Worm (Caenorhabditis elegans): ENCODE measurements around the gene str-187.

The str-187 gene

ce11 chrIV:17265716-17266115 lies 337 bp downstream of the str-187 start:
- TF ChIP-seq nfya-1 (tag; optimal IDR thresholded peaks at IDR 0.05) (no peak), sdc-2 (tag; optimal IDR thresholded peaks at IDR 0.05) (no peak), pqm-1 (tag; optimal IDR thresholded peaks at IDR 0.05) (no peak), eyg-1 (tag; optimal IDR thresholded peaks at IDR 0.05) (no peak)

- TF ChIP-seq unc-42 (tag; optimal IDR thresholded peaks at IDR 0.05), result peak; percentile 8
- no peak for TF ChIP-seq Y22D7AL.16 (tag; optimal IDR thresholded peaks at IDR 0.05)
Measured at ce11 chrIV:17267304-17267891, 2.0 kb downstream of the str-187 start.

- TF ChIP-seq nhr-232 (tag; optimal IDR thresholded peaks at IDR 0.05) (no peak), K09A11.1 (tag; optimal IDR thresholded peaks at IDR 0.05; ENCODE audit: insufficient read depth) (no peak), odd-2 (tag; optimal IDR thresholded peaks at IDR 0.05) (no peak), sox-2 (GFP tag; IDR thresholded peaks at IDR 0.05) (no peak)
Measured at ce11 chrIV:17268069-17268468, 2.7 kb downstream of the str-187 start.

- TF ChIP-seq F13H6.1 (tag; optimal IDR thresholded peaks at IDR 0.05) (peak; percentile 31), ceh-45 (GFP tag; IDR thresholded peaks at IDR 0.05) (no peak), K09A11.1 (tag; optimal IDR thresholded peaks at IDR 0.05; ENCODE audit: insufficient read depth) (peak; percentile 5), ceh-34 (tag; optimal IDR thresholded peaks at IDR 0.05) (no peak), ceh-14 (tag; optimal IDR thresholded peaks at IDR 0.05) (peak; percentile 48), pat-9 (tag; optimal IDR thresholded peaks at IDR 0.05) (no peak), ceh-31 (tag; optimal IDR thresholded peaks at IDR 0.05) (peak; percentile 53), npax-4 (tag; optimal IDR thresholded peaks at IDR 0.05) (no peak), fkh-6 (tag; optimal IDR thresholded peaks at IDR 0.05) (peak; percentile 74), hlh-15 (tag; optimal IDR thresholded peaks at IDR 0.05) (no peak), lin-11 (tag; optimal IDR thresholded peaks at IDR 0.05) (no peak), rnt-1 (tag; optimal IDR thresholded peaks at IDR 0.05) (peak; percentile 65), syd-9 (tag; optimal IDR thresholded peaks at IDR 0.05) (peak; percentile 36), sdc-2 (tag; optimal IDR thresholded peaks at IDR 0.05) (no peak), tbx-2 (tag; optimal IDR thresholded peaks at IDR 0.05) (peak; percentile 69), ceh-48 (tag; optimal IDR thresholded peaks at IDR 0.05) (no peak), hlh-6 (tag; optimal IDR thresholded peaks at IDR 0.05) (no peak), dmd-4 (tag; optimal IDR thresholded peaks at IDR 0.05; ENCODE audit: borderline replicate concordance) (no peak), nfya-1 (tag; optimal IDR thresholded peaks at IDR 0.05) (peak; percentile 53), nhr-11 (tag; optimal IDR thresholded peaks at IDR 0.05) (no peak), ceh-2 (tag; optimal IDR thresholded peaks at IDR 0.05) (no peak), unc-42 (tag; optimal IDR thresholded peaks at IDR 0.05) (peak; percentile 93), ceh-18 (tag; optimal IDR thresholded peaks at IDR 0.05) (peak; percentile 44), elt-4 (tag; optimal IDR thresholded peaks at IDR 0.05) (no peak), ama-1 (optimal IDR thresholded peaks at IDR 0.05) (no peak), unc-55 (GFP tag; optimal IDR thresholded peaks at IDR 0.05) (peak; percentile 84), fkh-10 (GFP tag; optimal IDR thresholded peaks at IDR 0.05) (no peak), ceh-24 (tag; optimal IDR thresholded peaks at IDR 0.05) (no peak), eyg-1 (tag; optimal IDR thresholded peaks at IDR 0.05) (no peak)
Measured at ce11 chrIV:17268628-17269027, 3.2 kb downstream of the str-187 start.

ce11 chrIV:17269042-17269441 lies 3.7 kb downstream of the str-187 start, which contains the start of gene atgp-1:
TSS of gene atgp-1 (plus strand) at chrIV:17269342.
- TF ChIP-seq pat-9 (tag; optimal IDR thresholded peaks at IDR 0.05) (no peak), pros-1 (tag; optimal IDR thresholded peaks at IDR 0.05) (no peak), rnt-1 (tag; optimal IDR thresholded peaks at IDR 0.05) (no peak), ztf-16 (tag; optimal IDR thresholded peaks at IDR 0.05) (no peak), ceh-24 (tag; optimal IDR thresholded peaks at IDR 0.05) (no peak), C08G9.2 (tag; optimal IDR thresholded peaks at IDR 0.05) (no peak), ceh-45 (GFP tag; IDR thresholded peaks at IDR 0.05) (no peak), madf-2 (tag; optimal IDR thresholded peaks at IDR 0.05) (no peak), eyg-1 (tag; optimal IDR thresholded peaks at IDR 0.05) (no peak), ceh-6 (GFP tag; optimal IDR thresholded peaks at IDR 0.05) (no peak), unc-3 (GFP tag; conservative IDR thresholded peaks at IDR 0.05) (no peak), unc-3 (tag; optimal IDR thresholded peaks at IDR 0.05) (no peak), unc-55 (GFP tag; optimal IDR thresholded peaks at IDR 0.05) (no peak), ceh-2 (tag; optimal IDR thresholded peaks at IDR 0.05) (no peak), ceh-9 (tag; optimal IDR thresholded peaks at IDR 0.05) (no peak), che-1 (tag; optimal IDR thresholded peaks at IDR 0.05) (no peak), fkh-10 (GFP tag; optimal IDR thresholded peaks at IDR 0.05) (no peak), fkh-6 (tag; optimal IDR thresholded peaks at IDR 0.05) (no peak), ceh-18 (tag; optimal IDR thresholded peaks at IDR 0.05) (no peak), ets-4 (tag; optimal IDR thresholded peaks at IDR 0.05) (no peak), ahr-1 (tag; optimal IDR thresholded peaks at IDR 0.05) (no peak)
